Worm (Caenorhabditis elegans) whole organism, L1 larva: ENCODE data around the gene F44E2.8.

Experiments used
- C16A3.4 ChIP-seq: fragments of 150-350 bp; optimal IDR thresholded peaks from 2 replicates; lab custom pipeline; 2014; ENCODE audit warnings: missing biosample characterization, missing genetic modification characterization
- F16B12.6 ChIP-seq: fragments of 150-350 bp; optimal IDR thresholded peaks from 2 replicates; lab custom pipeline; 2014; ENCODE audit warnings: missing biosample characterization, missing genetic modification characterization
- aha-1 ChIP-seq: fragments of 150-350 bp; optimal IDR thresholded peaks from 2 replicates; lab custom pipeline; 2014; ENCODE audit warnings: missing biosample characterization, missing genetic modification characterization
- aly-2 ChIP-seq: fragments of 150-350 bp; optimal IDR thresholded peaks from 2 replicates; lab custom pipeline; 2014; ENCODE audit warnings: missing biosample characterization, missing genetic modification characterization
- ama-1 ChIP-seq: fragments of 150-350 bp; optimal IDR thresholded peaks from 2 replicates; lab custom pipeline; 2014
- blmp-1 ChIP-seq: fragments of 150-350 bp; optimal IDR thresholded peaks from 2 replicates; lab custom pipeline; 2014; ENCODE audit warnings: missing biosample characterization, missing genetic modification characterization
- ceh-63 ChIP-seq: fragments of 200-800 bp; sonication (Bioruptor generic); optimal IDR thresholded peaks from 2 replicates; lab custom pipeline; 2018; ENCODE audit warnings: mild to moderate bottlenecking, missing genetic modification characterization, missing compliant biosample characterization
- ceh-8 ChIP-seq: fragments of 200-800 bp; sonication (Bioruptor generic); optimal IDR thresholded peaks from 2 replicates; lab custom pipeline; 2018; ENCODE audit warnings: mild to moderate bottlenecking, missing genetic modification characterization, moderate library complexity, missing compliant biosample characterization
- ceh-82 ChIP-seq, 3 experiments: fragments of 150-350 bp in 1 of 3; sonication (generic microtip) in 2 of 3; optimal IDR thresholded peaks; 2 replicates each; lab custom pipeline; 2014 to 2017; ENCODE audit warnings: missing biosample characterization in 3 of 3, missing genetic modification characterization in 3 of 3
- dpl-1 ChIP-seq, 3 experiments: fragments of 150-350 bp in 2 of 3; sonication (generic microtip) in 1 of 3; optimal IDR thresholded peaks; 2 replicates each; lab custom pipeline; 2014 to 2017; ENCODE audit warnings: missing biosample characterization in 3 of 3, missing genetic modification characterization in 3 of 3, missing genetic modification reagents in 3 of 3
- efl-1 ChIP-seq, 4 experiments: fragments of 150-350 bp; optimal IDR thresholded peaks in 3 of 4; peaks in 1 of 4; 1 replicate in 1 of 4; 2 replicates in 3 of 4; lab custom pipeline; 2014; ENCODE audit warnings: missing biosample characterization in 2 of 4, missing genetic modification characterization in 2 of 4, missing genetic modification reagents in 2 of 4
- efl-3 ChIP-seq: fragments of 200-800 bp; sonication (Bioruptor generic); optimal IDR thresholded peaks from 2 replicates; lab custom pipeline; 2018; ENCODE audit warnings: mild to moderate bottlenecking, missing genetic modification characterization, missing compliant biosample characterization
- egl-13 ChIP-seq: sonication (generic microtip); optimal IDR thresholded peaks from 2 replicates; lab custom pipeline; 2016; ENCODE audit warnings: missing genotype, missing genetic modification reagents, missing genetic modification characterization, missing compliant biosample characterization
- egl-27 ChIP-seq, 2 experiments: fragments of 150-350 bp in 1 of 2; sonication (generic microtip); optimal IDR thresholded peaks; 3 replicates each; lab custom pipeline; 2017 to 2018; ENCODE audit warnings: missing biosample characterization in 2 of 2, missing genetic modification characterization in 2 of 2, missing genetic modification reagents in 2 of 2
- fkh-10 ChIP-seq: sonication (generic microtip); optimal IDR thresholded peaks from 2 replicates; lab custom pipeline; 2017; ENCODE audit warnings: missing biosample characterization, missing genetic modification reagents, missing genetic modification characterization
- fos-1 ChIP-seq: fragments of 150-350 bp; optimal IDR thresholded peaks from 2 replicates; lab custom pipeline; 2014; ENCODE audit warnings: missing biosample characterization, missing genetic modification characterization
- hpl-2 ChIP-seq: fragments of 150-350 bp; optimal IDR thresholded peaks from 2 replicates; lab custom pipeline; 2014; ENCODE audit warnings: missing biosample characterization, missing genetic modification reagents, missing genetic modification characterization
- isw-1 ChIP-seq: fragments of 200-800 bp; sonication (Bioruptor generic); IDR thresholded peaks from 2 replicates; pipeline ENCODE4 v1.3.6; 2022; ENCODE audit warnings: missing genetic modification characterization, missing compliant biosample characterization
- jun-1 ChIP-seq: fragments of 150-350 bp; optimal IDR thresholded peaks from 2 replicates; lab custom pipeline; 2014; ENCODE audit warnings: missing biosample characterization, missing genetic modification reagents, missing genetic modification characterization
- lin-14 ChIP-seq: fragments of 200-800 bp; sonication (Bioruptor generic); optimal IDR thresholded peaks from 2 replicates; lab custom pipeline; 2018; ENCODE audit warnings: mild to moderate bottlenecking, missing genetic modification characterization, moderate library complexity, missing compliant biosample characterization
- lin-15B ChIP-seq: fragments of 150-350 bp; sonication (generic microtip); optimal IDR thresholded peaks from 3 replicates; lab custom pipeline; 2014; ENCODE audit warnings: missing biosample characterization, missing genetic modification characterization
- lin-35 ChIP-seq, 2 experiments: fragments of 150-350 bp; optimal IDR thresholded peaks; 2 replicates each; lab custom pipeline; 2014; ENCODE audit warnings: missing biosample characterization in 2 of 2, missing genetic modification characterization in 2 of 2, missing genetic modification reagents in 2 of 2
- lir-3 ChIP-seq: sonication (generic microtip); optimal IDR thresholded peaks from 2 replicates; lab custom pipeline; 2016; ENCODE audit warnings: mild to moderate bottlenecking, missing genetic modification characterization, moderate library complexity, missing compliant biosample characterization; ENCODE audit not compliant: poor library complexity
- mdl-1 ChIP-seq, 2 experiments: fragments of 150-350 bp; optimal IDR thresholded peaks; 2 replicates each; lab custom pipeline; 2014 to 2017; ENCODE audit warnings: missing biosample characterization in 2 of 2, missing genetic modification characterization in 2 of 2, inconsistent platforms in 1 of 2
- mep-1 ChIP-seq: fragments of 150-350 bp; optimal IDR thresholded peaks from 2 replicates; lab custom pipeline; 2014; ENCODE audit warnings: missing biosample characterization, missing genetic modification characterization
- nhr-11 ChIP-seq: fragments of 150-350 bp; optimal IDR thresholded peaks from 2 replicates; lab custom pipeline; 2014; ENCODE audit warnings: missing biosample characterization, missing genetic modification characterization
- nhr-12 ChIP-seq: sonication (generic microtip); optimal IDR thresholded peaks from 2 replicates; lab custom pipeline; 2017; ENCODE audit warnings: missing biosample characterization, missing genetic modification characterization
- nhr-20 ChIP-seq: sonication (generic microtip); optimal IDR thresholded peaks from 2 replicates; lab custom pipeline; 2016; ENCODE audit warnings: mild to moderate bottlenecking, missing genetic modification characterization, missing compliant biosample characterization
- nhr-237 ChIP-seq: fragments of 150-350 bp; optimal IDR thresholded peaks from 2 replicates; lab custom pipeline; 2014; ENCODE audit warnings: missing biosample characterization, missing genetic modification characterization
- nhr-76 ChIP-seq: sonication (generic microtip); optimal IDR thresholded peaks from 2 replicates; lab custom pipeline; 2017; ENCODE audit warnings: missing biosample characterization, missing genetic modification characterization
- nhr-85 ChIP-seq: sonication (generic microtip); peaks from one replicate; lab custom pipeline; 2016; ENCODE audit warnings: missing genetic modification characterization, inconsistent platforms, missing compliant biosample characterization
- pag-3 ChIP-seq: sonication (generic microtip); optimal IDR thresholded peaks from 2 replicates; lab custom pipeline; 2017; ENCODE audit warnings: missing genetic modification characterization, mild to moderate bottlenecking, missing compliant biosample characterization, antibody characterized with exemption, borderline replicate concordance; ENCODE audit not compliant: insufficient read depth
- pax-3 ChIP-seq: fragments of 200-800 bp; sonication (Bioruptor generic); optimal IDR thresholded peaks from 2 replicates; lab custom pipeline; 2018; ENCODE audit warnings: mild to moderate bottlenecking, missing genetic modification characterization, moderate library complexity, missing compliant biosample characterization
- pqm-1 ChIP-seq: sonication (generic microtip); optimal IDR thresholded peaks from 3 replicates; lab custom pipeline; 2017; ENCODE audit warnings: missing biosample characterization, missing genetic modification characterization
- skn-1 ChIP-seq: fragments of 150-350 bp; optimal IDR thresholded peaks from 2 replicates; lab custom pipeline; 2014; ENCODE audit warnings: missing biosample characterization, missing genetic modification characterization
- snu-23 ChIP-seq: sonication (generic microtip); optimal IDR thresholded peaks from 2 replicates; lab custom pipeline; 2016; ENCODE audit warnings: missing genetic modification characterization, missing compliant biosample characterization
- sptf-1 ChIP-seq: fragments of 150-350 bp; optimal IDR thresholded peaks from 2 replicates; lab custom pipeline; 2014; ENCODE audit warnings: missing biosample characterization, missing genetic modification characterization
- sup-37 ChIP-seq: fragments of 200-800 bp; sonication (Bioruptor generic); optimal IDR thresholded peaks from 2 replicates; lab custom pipeline; 2018; ENCODE audit warnings: mild to moderate bottlenecking, missing genetic modification characterization, missing compliant biosample characterization
- unc-62 ChIP-seq: fragments of 150-350 bp; optimal IDR thresholded peaks from 2 replicates; lab custom pipeline; 2014; ENCODE audit warnings: missing biosample characterization, missing genetic modification reagents, missing genetic modification characterization
- unc-98 ChIP-seq: fragments of 200-800 bp; sonication (Bioruptor generic); IDR thresholded peaks from 2 replicates; pipeline ENCODE4 v1.3.6; 2022; ENCODE audit warnings: missing genetic modification characterization, missing compliant biosample characterization
- zag-1 ChIP-seq: fragments of 150-350 bp; optimal IDR thresholded peaks from 2 replicates; lab custom pipeline; 2014; ENCODE audit warnings: missing biosample characterization, missing genetic modification characterization
- zip-4 ChIP-seq: fragments of 200-800 bp; sonication (Bioruptor generic); optimal IDR thresholded peaks from 2 replicates; lab custom pipeline; 2018; ENCODE audit warnings: mild to moderate bottlenecking, missing genetic modification characterization, moderate library complexity, missing compliant biosample characterization
- ztf-4 ChIP-seq: fragments of 150-350 bp; optimal IDR thresholded peaks from 2 replicates; lab custom pipeline; 2014; ENCODE audit warnings: missing biosample characterization, missing genetic modification characterization

The F44E2.8 gene

ce11 chrIII:8885150-8885549, 35.5 kb upstream of the F44E2.8 start, which contains the start of gene svop-1:
TSS of gene svop-1 (minus strand) at chrIII:8885488.
- no peak for TF ChIP-seq sptf-1 (tag; lab: Kevin White, UChicago)
- no peak for TF ChIP-seq efl-3
- TF ChIP-seq C16A3.4 (tag; lab: Kevin White, UChicago): no peak
- no peak for TF ChIP-seq dpl-1 (GFP tag; optimal IDR thresholded peaks at IDR 0.05; lab: Kevin White, UChicago)
- TF ChIP-seq efl-1 (optimal IDR thresholded peaks at IDR 0.05; lab: Kevin White, UChicago): no peak
- TF ChIP-seq efl-1 (GFP tag; optimal IDR thresholded peaks at IDR 0.05 in 1 of 2; lab: Kevin White, UChicago): peak in 1 of 2 experiments; percentile 63
- TF ChIP-seq nhr-76 (tag; lab: Kevin White, UChicago): no peak
- TF ChIP-seq pag-3: no peak

ce11 chrIII:8882333-8882732, 32.7 kb upstream of the F44E2.8 start:
- TF ChIP-seq ama-1 (lab: Kevin White, UChicago): no peak

ce11 chrIII:8878960-8879359, 29.3 kb upstream of the F44E2.8 start:
- TF ChIP-seq ceh-63 (GFP tag; lab: Kevin White, UChicago): no peak
- no peak for TF ChIP-seq egl-27 (tag; optimal IDR thresholded peaks at IDR 0.05; lab: Kevin White, UChicago)
- TF ChIP-seq lir-3 (tag; lab: Kevin White, UChicago): no peak
- no peak for TF ChIP-seq unc-62 (GFP tag; lab: Kevin White, UChicago)
- no peak for TF ChIP-seq F16B12.6 (tag; lab: Kevin White, UChicago)
- no peak for TF ChIP-seq efl-1 (optimal IDR thresholded peaks at IDR 0.05; lab: Kevin White, UChicago)
- TF ChIP-seq efl-1 (GFP tag; optimal IDR thresholded peaks at IDR 0.05 in 1 of 2; lab: Kevin White, UChicago): no peak
- no peak for TF ChIP-seq C16A3.4 (tag; lab: Kevin White, UChicago)
- TF ChIP-seq pqm-1 (tag; lab: Kevin White, UChicago): no peak
- no peak for TF ChIP-seq mep-1
- no peak for TF ChIP-seq ceh-82 (tag; optimal IDR thresholded peaks at IDR 0.05; lab: Kevin White, UChicago)
- TF ChIP-seq jun-1 (tag; lab: Kevin White, UChicago): no peak
- TF ChIP-seq snu-23 (GFP tag; lab: Kevin White, UChicago): no peak
- TF ChIP-seq fos-1 (tag; lab: Kevin White, UChicago): no peak
- no peak for TF ChIP-seq blmp-1 (tag; lab: Kevin White, UChicago)
- TF ChIP-seq, all 84 proteins: peak for 0

- TF ChIP-seq egl-13 (no peak), ztf-4 (no peak), fkh-10 (GFP tag; lab: Kevin White, UChicago) (peak; percentile 93), nhr-237 (tag; lab: Kevin White, UChicago) (no peak), aly-2 (tag; lab: Kevin White, UChicago) (no peak), lin-14 (GFP tag; lab: Kevin White, UChicago) (peak; percentile 49), pax-3 (tag; lab: Kevin White, UChicago) (no peak), F16B12.6 (tag; lab: Kevin White, UChicago) (no peak), dpl-1 (GFP tag; optimal IDR thresholded peaks at IDR 0.05; lab: Kevin White, UChicago) (no peak), egl-27 (tag; optimal IDR thresholded peaks at IDR 0.05; lab: Kevin White, UChicago) (no peak)
Measured at ce11 chrIII:8877002-8877401, 27.3 kb upstream of the F44E2.8 start, which contains the start of gene K01F9.2. TSS of gene K01F9.2 (minus strand) at chrIII:8877128.

ce11 chrIII:8873990-8874668, 24.5 kb upstream of the F44E2.8 start:
- TF ChIP-seq aha-1 (tag; lab: Kevin White, UChicago) (no peak), ceh-8 (GFP tag; lab: Kevin White, UChicago) (no peak), nhr-20 (tag; lab: Kevin White, UChicago) (peak; percentile 79), lir-3 (tag; lab: Kevin White, UChicago) (peak; percentile 65), skn-1 (tag; lab: Kevin White, UChicago) (no peak), nhr-85 (tag; lab: Kevin White, UChicago) (peak; percentile 80), pqm-1 (tag; lab: Kevin White, UChicago) (no peak), nhr-11 (peak; percentile 42), mdl-1 (tag; optimal IDR thresholded peaks at IDR 0.05; lab: Kevin White, UChicago) (peak in 1 of 2 experiments; percentile 35), zip-4 (GFP tag; lab: Kevin White, UChicago) (no peak), lin-15B (no peak), isw-1 (GFP tag; lab: Robert Waterston, UW) (peak; percentile 62), unc-98 (GFP tag; lab: Robert Waterston, UW) (no peak), sup-37 (GFP tag; lab: Kevin White, UChicago) (no peak), efl-1 (optimal IDR thresholded peaks at IDR 0.05; lab: Kevin White, UChicago) (peak; percentile 75 to 76), efl-1 (GFP tag; optimal IDR thresholded peaks at IDR 0.05 in 1 of 2; lab: Kevin White, UChicago) (peak; percentile 25 to 94), nhr-12 (tag; lab: Kevin White, UChicago) (no peak), zag-1 (tag; lab: Kevin White, UChicago) (peak; percentile 72), hpl-2 (GFP tag; lab: Kevin White, UChicago) (no peak), lin-35 (GFP tag; optimal IDR thresholded peaks at IDR 0.05; lab: Kevin White, UChicago) (peak; percentile 44 to 75), fos-1 (tag; lab: Kevin White, UChicago) (peak; percentile 72)
